Fruit fly (Drosophila melanogaster) whole organism, embryonic: Measurements from ENCODE around the gene CG43901.

Experiments
- Adf1 ChIP-seq: fragments of 200-800 bp; sonication (Bioruptor generic); IDR thresholded peaks from 2 replicates; pipeline ENCODE4 v1.3.6; 2022; ENCODE audit warnings: missing biosample characterization, missing genetic modification characterization
- Aef1 ChIP-seq: fragments of 200-800 bp; sonication (Bioruptor generic); IDR thresholded peaks from 3 replicates; pipeline ENCODE4 v1.3.6; 2022; ENCODE audit warnings: missing biosample characterization, missing genetic modification characterization
- BEAF-32 ChIP-seq: fragments of 200-800 bp; sonication (Bioruptor generic); optimal IDR thresholded peaks from 3 replicates; lab custom pipeline; 2017; ENCODE audit warnings: missing biosample characterization, missing genetic modification characterization, mild to moderate bottlenecking, moderate library complexity, missing genetic modification reagents
- CG11723 ChIP-seq: fragments of 200-800 bp; sonication (Bioruptor generic); optimal IDR thresholded peaks from 2 replicates; lab custom pipeline; 2017; ENCODE audit warnings: missing biosample characterization, mild to moderate bottlenecking, missing genetic modification characterization
- CG12299 ChIP-seq: fragments of 200-800 bp; sonication (Bioruptor generic); optimal IDR thresholded peaks from 2 replicates; lab custom pipeline; 2018; ENCODE audit warnings: missing biosample characterization, mild to moderate bottlenecking, missing genetic modification characterization
- CG14860 ChIP-seq: fragments of 200-800 bp; sonication (Bioruptor generic); IDR thresholded peaks from 3 replicates; pipeline ENCODE4 v1.3.6; 2022; ENCODE audit warnings: missing biosample characterization, missing genetic modification characterization; ENCODE audit not compliant: partially characterized antibody
- CG15601 ChIP-seq: fragments of 200-800 bp; sonication (Bioruptor generic); optimal IDR thresholded peaks from 3 replicates; lab custom pipeline; 2019; ENCODE audit warnings: missing biosample characterization, mild to moderate bottlenecking, missing genetic modification characterization, moderate library complexity
- CG34376 ChIP-seq: fragments of 200-800 bp; sonication (Bioruptor generic); optimal IDR thresholded peaks from 2 replicates; lab custom pipeline; 2018; ENCODE audit warnings: missing biosample characterization, mild to moderate bottlenecking, missing genetic modification characterization
- CG4360 ChIP-seq: fragments of 200-800 bp; sonication (Bioruptor generic); IDR thresholded peaks from 2 replicates; pipeline ENCODE4 v1.3.6; 2022; ENCODE audit warnings: missing biosample characterization, missing genetic modification characterization
- CG6175 ChIP-seq: fragments of 200-800 bp; sonication (Bioruptor generic); IDR thresholded peaks from 3 replicates; pipeline ENCODE4 v1.3.6; 2022; ENCODE audit warnings: missing biosample characterization, missing genetic modification characterization
- CG6791 ChIP-seq: fragments of 200-800 bp; sonication (Bioruptor generic); IDR thresholded peaks from 3 replicates; pipeline ENCODE4 v1.3.6; 2022; ENCODE audit warnings: missing biosample characterization, missing genetic modification characterization; ENCODE audit not compliant: partially characterized antibody
- CG7963 ChIP-seq: fragments of 200-800 bp; sonication (Bioruptor generic); IDR thresholded peaks from 3 replicates; pipeline ENCODE4 v1.3.6; 2022; ENCODE audit warnings: missing biosample characterization, missing genetic modification characterization; ENCODE audit not compliant: partially characterized antibody
- CG7987 ChIP-seq: fragments of 200-800 bp; sonication (Bioruptor generic); optimal IDR thresholded peaks from 2 replicates; lab custom pipeline; 2018; ENCODE audit warnings: missing biosample characterization, mild to moderate bottlenecking, missing genetic modification characterization, moderate library complexity
- CG8089 ChIP-seq: fragments of 200-800 bp; sonication (Bioruptor generic); optimal IDR thresholded peaks from 3 replicates; lab custom pipeline; 2016; ENCODE audit warnings: missing biosample characterization, missing genetic modification characterization
- CG8478 ChIP-seq: fragments of >200 bp; optimal IDR thresholded peaks from 2 replicates; lab custom pipeline; 2018
- Dip3 ChIP-seq: fragments of 200-800 bp; sonication (Bioruptor generic); optimal IDR thresholded peaks from 3 replicates; lab custom pipeline; 2016; ENCODE audit warnings: missing biosample characterization, missing genetic modification characterization
- Dll ChIP-seq: fragments of 200-800 bp; sonication (Bioruptor generic); IDR thresholded peaks from 4 replicates; pipeline ENCODE4 v1.3.6; 2022; ENCODE audit warnings: missing biosample characterization, missing genetic modification characterization; ENCODE audit not compliant: partially characterized antibody
- Doc2 ChIP-seq: fragments of 200-800 bp; sonication (Bioruptor generic); IDR thresholded peaks from 2 replicates; pipeline ENCODE4 v1.3.6; 2022; ENCODE audit warnings: missing biosample characterization, missing genetic modification characterization
- Hr78 ChIP-seq, 2 experiments: fragments of 200-800 bp in 1 of 2; fragments of >200 bp in 1 of 2; sonication (Bioruptor generic) in 1 of 2; optimal IDR thresholded peaks; 2 replicates each; lab custom pipeline; 2017 to 2019; ENCODE audit warnings: missing biosample characterization in 2 of 2, missing genetic modification characterization in 2 of 2, mild to moderate bottlenecking in 1 of 2, moderate library complexity in 1 of 2
- MBD-R2 ChIP-seq: fragments of 200-800 bp; sonication (Bioruptor generic); IDR thresholded peaks from 2 replicates; pipeline ENCODE4 v1.3.6; 2022; ENCODE audit warnings: missing biosample characterization, missing genetic modification characterization
- Med ChIP-seq: fragments of 200-800 bp; sonication (Bioruptor generic); peaks from one replicate; lab custom pipeline; 2016; ENCODE audit warnings: missing biosample characterization, missing genetic modification characterization, mild to moderate bottlenecking, inconsistent platforms, moderate library complexity
- Optix ChIP-seq: fragments of 200-800 bp; sonication (Bioruptor generic); IDR thresholded peaks from 3 replicates; pipeline ENCODE4 v1.3.6; 2022; ENCODE audit warnings: missing biosample characterization, missing genetic modification characterization
- Rx ChIP-seq: fragments of 200-800 bp; sonication (Bioruptor generic); IDR thresholded peaks from 2 replicates; pipeline ENCODE4 v1.3.6; 2022; ENCODE audit warnings: missing biosample characterization, missing genetic modification characterization
- Scr ChIP-seq: fragments of 200-800 bp; sonication (Bioruptor generic); IDR thresholded peaks from 2 replicates; pipeline ENCODE4 v1.3.6; 2022; ENCODE audit warnings: missing biosample characterization, missing genetic modification characterization; ENCODE audit not compliant: partially characterized antibody
- Sry-β ChIP-seq: fragments of 200-800 bp; sonication (Bioruptor generic); optimal IDR thresholded peaks from 2 replicates; lab custom pipeline; 2018; ENCODE audit warnings: missing biosample characterization, mild to moderate bottlenecking, missing genetic modification characterization, moderate library complexity
- Ssrp ChIP-seq: fragments of 200-800 bp; sonication (Bioruptor generic); optimal IDR thresholded peaks from 2 replicates; lab custom pipeline; 2018; ENCODE audit warnings: missing biosample characterization, mild to moderate bottlenecking, missing genetic modification characterization, moderate library complexity
- Trl ChIP-seq, 3 experiments: fragments of >200 bp in 2 of 3; fragments of 200-800 bp in 1 of 3; sonication (Bioruptor generic) in 1 of 3; optimal IDR thresholded peaks; 2 replicates in 1 of 3; 3 replicates in 2 of 3; lab custom pipeline; 2016 to 2017; ENCODE audit warnings: missing biosample characterization in 1 of 3, missing genetic modification characterization in 1 of 3
- bbx ChIP-seq: fragments of 200-800 bp; sonication (Bioruptor generic); IDR thresholded peaks from 2 replicates; pipeline ENCODE4 v1.3.6; 2022; ENCODE audit warnings: missing biosample characterization, missing genetic modification characterization; ENCODE audit not compliant: partially characterized antibody
- bigmax ChIP-seq: fragments of 200-800 bp; sonication (Bioruptor generic); optimal IDR thresholded peaks from 2 replicates; lab custom pipeline; 2018; ENCODE audit warnings: missing biosample characterization, mild to moderate bottlenecking, missing genetic modification characterization
- ci ChIP-seq: fragments of 200-800 bp; sonication (Bioruptor generic); IDR thresholded peaks from 3 replicates; pipeline ENCODE4 v1.3.6; 2022; ENCODE audit warnings: missing biosample characterization, missing genetic modification characterization
- ems ChIP-seq: fragments of 200-800 bp; sonication (Bioruptor generic); optimal IDR thresholded peaks from 3 replicates; lab custom pipeline; 2016; ENCODE audit warnings: missing biosample characterization, missing genetic modification characterization
- ewg ChIP-seq: fragments of 200-800 bp; sonication (Bioruptor generic); optimal IDR thresholded peaks from 3 replicates; lab custom pipeline; 2017; ENCODE audit warnings: mild to moderate bottlenecking, missing biosample characterization, missing genetic modification reagents, missing genetic modification characterization
- gcm2 ChIP-seq: fragments of 200-800 bp; sonication (Bioruptor generic); optimal IDR thresholded peaks from 2 replicates; lab custom pipeline; 2016; ENCODE audit warnings: missing biosample characterization, missing genetic modification characterization
- jing ChIP-seq: fragments of 200-800 bp; sonication (Bioruptor generic); optimal IDR thresholded peaks from 2 replicates; lab custom pipeline; 2018; ENCODE audit warnings: missing biosample characterization, mild to moderate bottlenecking, missing genetic modification characterization
- maf-S ChIP-seq: fragments of 200-800 bp; sonication (Bioruptor generic); optimal IDR thresholded peaks from 2 replicates; lab custom pipeline; 2016; ENCODE audit warnings: missing biosample characterization, missing genetic modification characterization
- mam ChIP-seq: fragments of 200-800 bp; sonication (Bioruptor generic); optimal IDR thresholded peaks from 3 replicates; lab custom pipeline; 2016; ENCODE audit warnings: missing biosample characterization, missing genetic modification characterization
- mirr ChIP-seq: fragments of 200-800 bp; sonication (Bioruptor generic); optimal IDR thresholded peaks from 3 replicates; lab custom pipeline; 2018; ENCODE audit warnings: missing biosample characterization, mild to moderate bottlenecking, missing genetic modification characterization
- pb ChIP-seq: fragments of 200-800 bp; sonication (Bioruptor generic); optimal IDR thresholded peaks from 3 replicates; lab custom pipeline; 2016; ENCODE audit warnings: missing biosample characterization, missing genetic modification characterization
- pum ChIP-seq: fragments of 200-800 bp; sonication (Bioruptor generic); optimal IDR thresholded peaks from 2 replicates; lab custom pipeline; 2016; ENCODE audit warnings: missing biosample characterization, missing genetic modification characterization
- pzg ChIP-seq: fragments of 200-800 bp; sonication (Bioruptor generic); optimal IDR thresholded peaks from 3 replicates; lab custom pipeline; 2018; ENCODE audit warnings: missing biosample characterization, mild to moderate bottlenecking, missing genetic modification characterization, moderate library complexity
- row ChIP-seq: fragments of 200-800 bp; sonication (Bioruptor generic); IDR thresholded peaks from 3 replicates; pipeline ENCODE4 v1.3.6; 2022; ENCODE audit warnings: missing biosample characterization, missing genetic modification characterization
- slbo ChIP-seq: fragments of 200-800 bp; sonication (Bioruptor generic); IDR thresholded peaks from 2 replicates; pipeline ENCODE4 v1.3.6; 2022; ENCODE audit warnings: missing biosample characterization, missing genetic modification characterization
- sna ChIP-seq: fragments of 200-800 bp; sonication (Bioruptor generic); IDR thresholded peaks from 2 replicates; pipeline ENCODE4 v1.3.6; 2022; ENCODE audit warnings: missing biosample characterization, missing genetic modification characterization; ENCODE audit not compliant: partially characterized antibody
- sob ChIP-seq: fragments of 200-800 bp; sonication (Bioruptor generic); IDR thresholded peaks from 2 replicates; pipeline ENCODE4 v1.3.6; 2022; ENCODE audit warnings: missing biosample characterization, missing genetic modification characterization
- tna ChIP-seq: fragments of 200-800 bp; sonication (Bioruptor generic); IDR thresholded peaks from 2 replicates; pipeline ENCODE4 v1.3.6; 2022; ENCODE audit warnings: missing biosample characterization, missing genetic modification characterization; ENCODE audit not compliant: partially characterized antibody
- trem ChIP-seq: fragments of 200-800 bp; optimal IDR thresholded peaks from 3 replicates; lab custom pipeline; 2019; ENCODE audit warnings: missing biosample characterization, mild to moderate bottlenecking, missing genetic modification characterization, moderate library complexity
- zf30C ChIP-seq: fragments of 200-800 bp; sonication (Bioruptor generic); optimal IDR thresholded peaks from 3 replicates; lab custom pipeline; 2018; ENCODE audit warnings: missing biosample characterization, mild to moderate bottlenecking, missing genetic modification characterization

CG43901 gene

DNA sequence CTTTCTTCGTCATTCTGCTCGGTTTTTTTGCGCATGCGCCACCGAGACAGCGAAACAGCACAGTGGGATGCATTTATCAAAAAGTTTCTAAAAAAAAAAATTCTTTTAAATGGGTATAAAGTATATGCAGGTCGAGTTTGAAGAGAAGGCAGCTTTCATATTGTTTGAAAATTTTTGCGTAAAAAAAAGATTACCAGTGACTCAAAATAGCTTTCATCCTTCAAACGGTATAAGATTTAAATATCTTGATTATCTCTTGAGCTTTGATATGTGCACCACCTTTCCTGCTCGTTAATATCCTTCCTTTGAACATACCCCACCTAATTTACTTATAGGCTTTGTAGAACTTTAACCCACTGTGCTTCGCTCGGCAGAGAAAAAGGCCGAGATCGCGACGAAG lies 520 bp upstream of the CG43901 start (continued):
- no peak for TF ChIP-seq Rx (GFP tag; lab: Robert Waterston, UW)

DNA sequence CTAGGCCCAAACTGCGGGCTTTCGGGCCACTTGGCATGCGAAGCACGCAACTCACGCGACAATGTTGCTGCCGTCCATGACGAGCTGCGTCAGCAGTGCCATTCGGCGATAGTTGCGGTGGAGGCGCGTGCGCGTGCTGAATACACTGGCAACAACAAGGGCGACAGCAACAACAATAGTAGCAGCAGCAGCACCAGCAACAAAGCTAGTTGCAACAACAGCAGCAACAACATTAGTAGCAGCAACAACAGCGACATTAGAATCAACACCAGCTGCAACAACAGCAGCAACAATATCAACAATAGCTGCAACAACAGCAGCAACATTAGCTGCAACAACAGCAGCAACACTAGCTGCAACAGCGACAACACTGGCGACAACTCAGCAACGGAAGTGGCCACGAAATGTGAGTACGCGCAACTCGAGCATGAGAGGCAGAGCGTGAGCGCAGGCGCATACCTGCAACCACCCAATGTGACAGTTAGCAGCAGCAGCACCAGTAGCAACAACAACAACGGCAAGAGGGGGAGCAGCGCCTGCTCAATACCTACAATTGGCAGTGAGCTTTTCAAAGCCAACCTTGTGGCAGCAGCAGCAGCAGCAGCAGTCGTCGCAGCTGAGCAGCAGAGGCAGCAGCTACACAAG lies 777 bp downstream of the CG43901 start:
- TF ChIP-seq Adf1 = peak; percentile 78; the same call in 1 of the 2 replicates
- TF ChIP-seq ci (GFP tag; lab: Robert Waterston, UW) = no peak
- no peak for TF ChIP-seq ems (GFP tag; lab: Kevin White, UChicago)
- TF ChIP-seq CG7963 = no peak
- TF ChIP-seq CG14860 (GFP tag; lab: Robert Waterston, UW) = 0 out of 3 replicates have a peak, but pooled peaks have one; percentile 16
- no peak for TF ChIP-seq sob (GFP tag; lab: Robert Waterston, UW)
- TF ChIP-seq Dip3 (GFP tag; lab: Kevin White, UChicago) = no peak
- TF ChIP-seq Optix (GFP tag; lab: Robert Waterston, UW) = no peak
- TF ChIP-seq slbo (GFP tag; lab: Robert Waterston, UW) = no peak
- peak; percentile 72 for TF ChIP-seq CG8478
- no peak for TF ChIP-seq CG6175 (GFP tag; lab: Robert Waterston, UW)
- TF ChIP-seq sna (GFP tag; lab: Robert Waterston, UW) = no peak
- TF ChIP-seq CG6791 (GFP tag; lab: Robert Waterston, UW) = no peak
- peak; percentile 1 for TF ChIP-seq pzg (GFP tag; lab: Kevin White, UChicago)
- TF ChIP-seq Hr78 (GFP tag; optimal IDR thresholded peaks at IDR 0.05; lab: Kevin White, UChicago) = no peak
- peak; percentile 15 for TF ChIP-seq CG34376 (GFP tag; lab: Kevin White, UChicago)
- TF ChIP-seq CG11723 = no peak
- TF ChIP-seq mam (GFP tag; lab: Kevin White, UChicago) = no peak
- 0 out of 4 replicates have a peak, but pooled peaks have one; percentile 35 for TF ChIP-seq Dll (GFP tag; lab: Robert Waterston, UW)
- 0 out of 2 replicates have a peak, but pooled peaks have one; percentile 16 for TF ChIP-seq MBD-R2 (GFP tag; lab: Robert Waterston, UW)
- TF ChIP-seq tna = no peak
- TF ChIP-seq jing (GFP tag; lab: Kevin White, UChicago) = no peak
- TF ChIP-seq pum = no peak
- peak; percentile 18; the same call in 1 of the 2 replicates for TF ChIP-seq bbx
- TF ChIP-seq CG8089 (GFP tag; lab: Kevin White, UChicago) = no peak
- peak; percentile 67 for TF ChIP-seq CG4360
- TF ChIP-seq zf30C = peak; percentile 5
- TF ChIP-seq Aef1 (GFP tag; lab: Robert Waterston, UW) = no peak
- TF ChIP-seq ewg = peak; percentile 99
- no peak for TF ChIP-seq Ssrp
- no peak for TF ChIP-seq mirr
- no peak for TF ChIP-seq Doc2
- no peak for TF ChIP-seq CG12299 (tag; lab: Kevin White, UChicago)
- peak; percentile 55 for TF ChIP-seq Sry-β (GFP tag; lab: Kevin White, UChicago)
- peak; percentile 44; the same call in 1 of the 2 replicates for TF ChIP-seq Scr (GFP tag; lab: Robert Waterston, UW)
- no peak for TF ChIP-seq CG15601 (tag; lab: Kevin White, UChicago)
- no peak for TF ChIP-seq pb (GFP tag; lab: Kevin White, UChicago)
- TF ChIP-seq row (GFP tag; lab: Robert Waterston, UW) = peak; percentile 40; the same call in 2 of the 3 replicates
- TF ChIP-seq bigmax (GFP tag; lab: Kevin White, UChicago) = no peak
- TF ChIP-seq Med = peak; percentile 26
- no peak for TF ChIP-seq gcm2 (GFP tag; lab: Kevin White, UChicago)
- TF ChIP-seq CG7987 (GFP tag; lab: Kevin White, UChicago) = no peak
- peak in 1 of 2 experiments; percentile 22 for TF ChIP-seq Trl (optimal IDR thresholded peaks at IDR 0.05; lab: Kevin White, UChicago)
- TF ChIP-seq Trl (GFP tag; optimal IDR thresholded peaks at IDR 0.05; lab: Kevin White, UChicago) = no peak
- TF ChIP-seq trem (tag; lab: Kevin White, UChicago) = no peak
- peak; percentile 52 for TF ChIP-seq BEAF-32 (GFP tag; lab: Kevin White, UChicago)
- TF ChIP-seq maf-S (GFP tag; lab: Kevin White, UChicago) = no peak
